Fruit fly (Drosophila melanogaster) Kc167 (cell line): ENCODE data around the gene CG6479.

Experiments used
- Myc ChIP-seq: fragments of >200 bp; optimal IDR thresholded peaks from 2 replicates; lab custom pipeline; 2017; ENCODE audit warnings: missing external identifiers
- Sin3A ChIP-seq: fragments of >200 bp; optimal IDR thresholded peaks from 2 replicates; lab custom pipeline; 2018; ENCODE audit warnings: missing external identifiers
- h ChIP-seq: fragments of >200 bp; optimal IDR thresholded peaks from 3 replicates; lab custom pipeline; 2018; ENCODE audit warnings: missing external identifiers
- insv ChIP-seq: fragments of >200 bp; optimal IDR thresholded peaks from 3 replicates; lab custom pipeline; 2018; ENCODE audit warnings: missing external identifiers
- psq ChIP-seq: fragments of >200 bp; optimal IDR thresholded peaks from 2 replicates; lab custom pipeline; 2017; ENCODE audit warnings: missing external identifiers
- ttk ChIP-seq: sonication (Bioruptor generic); optimal IDR thresholded peaks from 2 replicates; lab custom pipeline; 2017; ENCODE audit warnings: missing external identifiers

- TF ChIP-seq Sin3A, result no peak
- no peak for TF ChIP-seq psq (lab: Kevin White, UChicago)
- no peak for TF ChIP-seq ttk
- no peak for TF ChIP-seq insv
- TF ChIP-seq Myc (lab: Kevin White, UChicago), result no peak
- TF ChIP-seq h (lab: Kevin White, UChicago), result no peak
Observed at dm6 chr3L:17352812-17353211, 13.8 kb upstream of the CG6479 start.
